Worm (Caenorhabditis elegans): ENCODE data around the gene rho-1.
"Not testable (repeated sequence)": the region's sequence is repeated elsewhere in the genome, so short reads cannot be mapped to it uniquely, and the experiment has no call there.

Gene rho-1

ce11 chrIV:16491411-16492036 is 2.7 kb upstream of the rho-1 start:
- no peak for TF ChIP-seq pes-1 (GFP tag; IDR thresholded peaks at IDR 0.05)
- TF ChIP-seq ceh-13 (GFP tag; optimal IDR thresholded peaks at IDR 0.05), result no peak
- peak; percentile 48 for TF ChIP-seq ceh-36 (tag; optimal IDR thresholded peaks at IDR 0.05)
- peak; percentile 88 for TF ChIP-seq hmg-4 (GFP tag; optimal IDR thresholded peaks at IDR 0.05)
- no peak for TF ChIP-seq hnd-1 (tag; optimal IDR thresholded peaks at IDR 0.05)
- TF ChIP-seq scrt-1 (GFP tag; IDR thresholded peaks at IDR 0.05), result no peak
- no peak for TF ChIP-seq ama-1 (optimal IDR thresholded peaks at IDR 0.05)
- TF ChIP-seq aly-1 (tag; optimal IDR thresholded peaks at IDR 0.05), result no peak
- TF ChIP-seq B0310.2 (tag; optimal IDR thresholded peaks at IDR 0.05), result peak; percentile 10
- TF ChIP-seq tbx-11 (GFP tag; IDR thresholded peaks at IDR 0.05), result peak; percentile 6; the same call in 1 of the 2 replicates
- TF ChIP-seq tbx-37 (GFP tag; conservative IDR thresholded peaks at IDR 0.05), result peak; percentile 3; the same call in 1 of the 2 replicates
- peak; percentile 16 for TF ChIP-seq F13C5.2 (tag; optimal IDR thresholded peaks at IDR 0.05)
- no peak for TF ChIP-seq tra-4 (tag; optimal IDR thresholded peaks at IDR 0.05)
- TF ChIP-seq sea-1 (GFP tag; conservative IDR thresholded peaks at IDR 0.05), result no peak
- TF ChIP-seq ets-7 (tag; optimal IDR thresholded peaks at IDR 0.05), result no peak
- TF ChIP-seq flt-1 (GFP tag; IDR thresholded peaks at IDR 0.05), result peak; percentile 40
- no peak for TF ChIP-seq hmbx-1 (tag; optimal IDR thresholded peaks at IDR 0.05)

- TF ChIP-seq B0310.2 (tag; optimal IDR thresholded peaks at IDR 0.05) (no peak), hnd-1 (tag; optimal IDR thresholded peaks at IDR 0.05) (no peak), ceh-13 (GFP tag; optimal IDR thresholded peaks at IDR 0.05) (no peak), pes-1 (GFP tag; IDR thresholded peaks at IDR 0.05) (no peak), hmbx-1 (tag; optimal IDR thresholded peaks at IDR 0.05) (no peak), tbx-37 (GFP tag; conservative IDR thresholded peaks at IDR 0.05) (no peak), scrt-1 (GFP tag; IDR thresholded peaks at IDR 0.05) (no peak), tbx-11 (GFP tag; IDR thresholded peaks at IDR 0.05) (no peak), flt-1 (GFP tag; IDR thresholded peaks at IDR 0.05) (no peak), ets-7 (tag; optimal IDR thresholded peaks at IDR 0.05) (no peak), hmg-4 (GFP tag; optimal IDR thresholded peaks at IDR 0.05) (no peak), ama-1 (optimal IDR thresholded peaks at IDR 0.05) (no peak), tra-4 (tag; optimal IDR thresholded peaks at IDR 0.05) (no peak), aly-1 (tag; optimal IDR thresholded peaks at IDR 0.05) (no peak), sea-1 (GFP tag; conservative IDR thresholded peaks at IDR 0.05) (no peak), F13C5.2 (tag; optimal IDR thresholded peaks at IDR 0.05) (no peak), ceh-36 (tag; optimal IDR thresholded peaks at IDR 0.05) (no peak)
Measured at ce11 chrIV:16489958-16490357, 1.1 kb upstream of the rho-1 start.

- TF ChIP-seq B0310.2 (tag; optimal IDR thresholded peaks at IDR 0.05) (no peak), pes-1 (GFP tag; IDR thresholded peaks at IDR 0.05) (no peak), aly-1 (tag; optimal IDR thresholded peaks at IDR 0.05) (no peak), ets-7 (tag; optimal IDR thresholded peaks at IDR 0.05) (no peak), tra-4 (tag; optimal IDR thresholded peaks at IDR 0.05) (no peak), tbx-37 (GFP tag; conservative IDR thresholded peaks at IDR 0.05) (no peak), sea-1 (GFP tag; conservative IDR thresholded peaks at IDR 0.05) (no peak), F13C5.2 (tag; optimal IDR thresholded peaks at IDR 0.05) (no peak), ceh-36 (tag; optimal IDR thresholded peaks at IDR 0.05) (no peak), ama-1 (optimal IDR thresholded peaks at IDR 0.05) (no peak), ceh-13 (GFP tag; optimal IDR thresholded peaks at IDR 0.05) (no peak), scrt-1 (GFP tag; IDR thresholded peaks at IDR 0.05) (no peak), hmbx-1 (tag; optimal IDR thresholded peaks at IDR 0.05) (no peak), tbx-11 (GFP tag; IDR thresholded peaks at IDR 0.05) (no peak), hmg-4 (GFP tag; optimal IDR thresholded peaks at IDR 0.05) (no peak)
Measured at ce11 chrIV:16483273-16484204, 5.3 kb downstream of the rho-1 start.

ce11 chrIV:16482790-16483189 is 6.0 kb downstream of the rho-1 start:
- TF ChIP-seq hmg-4 (GFP tag; optimal IDR thresholded peaks at IDR 0.05), result no peak
- no peak for TF ChIP-seq pes-1 (GFP tag; IDR thresholded peaks at IDR 0.05)
- no peak for TF ChIP-seq flt-1 (GFP tag; IDR thresholded peaks at IDR 0.05)
- TF ChIP-seq ama-1 (optimal IDR thresholded peaks at IDR 0.05), result peak; percentile 3
- no peak for TF ChIP-seq sea-1 (GFP tag; conservative IDR thresholded peaks at IDR 0.05)
- no peak for TF ChIP-seq F13C5.2 (tag; optimal IDR thresholded peaks at IDR 0.05)
- no peak for TF ChIP-seq aly-1 (tag; optimal IDR thresholded peaks at IDR 0.05)
- TF ChIP-seq tbx-37 (GFP tag; conservative IDR thresholded peaks at IDR 0.05), result peak; percentile 18; the same call in 1 of the 2 replicates
- TF ChIP-seq ceh-13 (GFP tag; optimal IDR thresholded peaks at IDR 0.05), result no peak
- no peak for TF ChIP-seq tra-4 (tag; optimal IDR thresholded peaks at IDR 0.05)
- TF ChIP-seq ets-7 (tag; optimal IDR thresholded peaks at IDR 0.05), result no peak
- peak; percentile 18 for TF ChIP-seq B0310.2 (tag; optimal IDR thresholded peaks at IDR 0.05)
- no peak for TF ChIP-seq ceh-36 (tag; optimal IDR thresholded peaks at IDR 0.05)
- TF ChIP-seq scrt-1 (GFP tag; IDR thresholded peaks at IDR 0.05), result no peak
- TF ChIP-seq tbx-11 (GFP tag; IDR thresholded peaks at IDR 0.05), result no peak
- TF ChIP-seq hmbx-1 (tag; optimal IDR thresholded peaks at IDR 0.05), result no peak
- TF ChIP-seq hnd-1 (tag; optimal IDR thresholded peaks at IDR 0.05), result no peak

ce11 chrIV:16480888-16481287 is 7.9 kb downstream of the rho-1 start, which contains the start of gene Y51H4A.938:
Y51H4A.938 (plus strand) TSS chrIV:16481188.
- TF ChIP-seq B0310.2 (tag; optimal IDR thresholded peaks at IDR 0.05); hnd-1 (tag; optimal IDR thresholded peaks at IDR 0.05); tbx-37 (GFP tag; conservative IDR thresholded peaks at IDR 0.05): not testable (repeated sequence)

- TF ChIP-seq ceh-36 (tag; optimal IDR thresholded peaks at IDR 0.05) (no peak), tbx-37 (GFP tag; conservative IDR thresholded peaks at IDR 0.05) (0 out of 2 replicates have a peak, but pooled peaks have one; percentile 20)
Measured at ce11 chrIV:16477169-16477568, 11.7 kb downstream of the rho-1 start, which contains the start of gene Y51H4A.1. Y51H4A.1 (minus strand) TSS chrIV:16477295.
